Fruit fly (Drosophila melanogaster) whole organism, embryonic: ENCODE results near the gene Indy-2.

Source experiments
- CG10979 ChIP-seq: fragments of 200-800 bp; sonication (Bioruptor generic); optimal IDR thresholded peaks from 2 replicates; lab custom pipeline; 2018; ENCODE audit warnings: missing biosample characterization, mild to moderate bottlenecking, missing genetic modification characterization, moderate library complexity
- CG11504 ChIP-seq: fragments of 200-800 bp; sonication (Bioruptor generic); optimal IDR thresholded peaks from 3 replicates; lab custom pipeline; 2019; ENCODE audit warnings: missing biosample characterization, mild to moderate bottlenecking, missing genetic modification characterization, moderate library complexity
- CG11723 ChIP-seq: fragments of 200-800 bp; sonication (Bioruptor generic); optimal IDR thresholded peaks from 2 replicates; lab custom pipeline; 2017; ENCODE audit warnings: missing biosample characterization, mild to moderate bottlenecking, missing genetic modification characterization
- CG12104 ChIP-seq: fragments of 200-800 bp; sonication (Bioruptor generic); optimal IDR thresholded peaks from 3 replicates; lab custom pipeline; 2016; ENCODE audit warnings: missing biosample characterization, missing genetic modification characterization
- CG15073 ChIP-seq: fragments of 200-800 bp; sonication (Bioruptor generic); optimal IDR thresholded peaks from 2 replicates; lab custom pipeline; 2016; ENCODE audit warnings: missing biosample characterization, missing genetic modification characterization
- CG15479 ChIP-seq: fragments of 200-800 bp; sonication (Bioruptor generic); optimal IDR thresholded peaks from 3 replicates; lab custom pipeline; 2019; ENCODE audit warnings: missing biosample characterization, mild to moderate bottlenecking, missing genetic modification characterization, moderate library complexity
- CG16815 ChIP-seq: fragments of 200-800 bp; sonication (Bioruptor generic); optimal IDR thresholded peaks from 3 replicates; lab custom pipeline; 2017; ENCODE audit warnings: missing biosample characterization, mild to moderate bottlenecking, missing genetic modification characterization
- CG16863 ChIP-seq: fragments of 200-800 bp; sonication (Bioruptor generic); optimal IDR thresholded peaks from 3 replicates; lab custom pipeline; 2016; ENCODE audit warnings: missing biosample characterization, missing genetic modification characterization
- CG17361 ChIP-seq: fragments of 200-800 bp; sonication (Bioruptor generic); IDR thresholded peaks from 3 replicates; pipeline ENCODE4 v1.3.6; 2022; ENCODE audit warnings: missing biosample characterization, missing genetic modification characterization
- CG1792 ChIP-seq: fragments of 200-800 bp; sonication (Bioruptor generic); optimal IDR thresholded peaks from 2 replicates; lab custom pipeline; 2016; ENCODE audit warnings: missing biosample characterization, missing genetic modification characterization
- CG18262 ChIP-seq: fragments of 200-800 bp; optimal IDR thresholded peaks from 3 replicates; lab custom pipeline; 2019; ENCODE audit warnings: missing biosample characterization, mild to moderate bottlenecking, missing genetic modification characterization, moderate library complexity
- CG2120 ChIP-seq: fragments of 200-800 bp; sonication (Bioruptor generic); optimal IDR thresholded peaks from 3 replicates; lab custom pipeline; 2016; ENCODE audit warnings: missing biosample characterization, missing genetic modification characterization
- CG2678 ChIP-seq: fragments of 200-800 bp; sonication (Bioruptor generic); optimal IDR thresholded peaks from 3 replicates; lab custom pipeline; 2019; ENCODE audit warnings: missing biosample characterization, mild to moderate bottlenecking, missing genetic modification characterization, moderate library complexity
- CG2712 ChIP-seq: fragments of 200-800 bp; optimal IDR thresholded peaks from 3 replicates; lab custom pipeline; 2019; ENCODE audit warnings: missing biosample characterization, mild to moderate bottlenecking, missing genetic modification characterization, moderate library complexity
- CG31224 ChIP-seq: fragments of 200-800 bp; sonication (Bioruptor generic); IDR thresholded peaks from 2 replicates; pipeline ENCODE4 v1.3.6; 2022; ENCODE audit warnings: missing biosample characterization, missing genetic modification characterization
- CG31441 ChIP-seq: fragments of 200-800 bp; sonication (Bioruptor generic); IDR thresholded peaks from 2 replicates; pipeline ENCODE4 v1.3.6; 2022; ENCODE audit warnings: missing biosample characterization, missing genetic modification characterization
- CG32532 ChIP-seq: fragments of 200-800 bp; sonication (Bioruptor generic); IDR thresholded peaks from 2 replicates; pipeline ENCODE4 v1.3.6; 2022; ENCODE audit warnings: missing biosample characterization, missing genetic modification characterization
- CG6272 ChIP-seq: fragments of 200-800 bp; sonication (Bioruptor generic); IDR thresholded peaks from 2 replicates; pipeline ENCODE4 v1.3.6; 2022; ENCODE audit warnings: missing biosample characterization, missing genetic modification characterization
- CG7839 ChIP-seq: fragments of 200-800 bp; sonication (Bioruptor generic); optimal IDR thresholded peaks from 3 replicates; lab custom pipeline; 2018; ENCODE audit warnings: missing biosample characterization, mild to moderate bottlenecking, missing genetic modification characterization, moderate library complexity
- CG9437 ChIP-seq: fragments of 200-800 bp; sonication (Bioruptor generic); optimal IDR thresholded peaks from 2 replicates; lab custom pipeline; 2018; ENCODE audit warnings: missing biosample characterization, mild to moderate bottlenecking, missing genetic modification characterization
- CTCF ChIP-seq: fragments of 200-800 bp; sonication (Bioruptor generic); optimal IDR thresholded peaks from 2 replicates; lab custom pipeline; 2017; ENCODE audit warnings: missing biosample characterization, mild to moderate bottlenecking, missing genetic modification characterization, moderate library complexity
- CoRest ChIP-seq: fragments of 200-800 bp; sonication (Bioruptor generic); optimal IDR thresholded peaks from 3 replicates; lab custom pipeline; 2018; ENCODE audit warnings: missing biosample characterization, mild to moderate bottlenecking, missing genetic modification characterization, moderate library complexity
- Dek ChIP-seq: fragments of 200-800 bp; sonication (Bioruptor generic); optimal IDR thresholded peaks from 3 replicates; lab custom pipeline; 2019; ENCODE audit warnings: missing biosample characterization, mild to moderate bottlenecking, missing genetic modification characterization, moderate library complexity
- E2f1 ChIP-seq: fragments of 200-800 bp; sonication (Bioruptor generic); IDR thresholded peaks from 2 replicates; pipeline ENCODE4 v1.3.6; 2022; ENCODE audit warnings: missing biosample characterization, missing genetic modification characterization
- HHEX ChIP-seq: fragments of 200-800 bp; sonication (Bioruptor generic); optimal IDR thresholded peaks from 3 replicates; lab custom pipeline; 2017; ENCODE audit warnings: missing biosample characterization, mild to moderate bottlenecking, missing genetic modification characterization, missing genetic modification reagents
- Hr51 ChIP-seq, 2 experiments: fragments of 200-800 bp; sonication (Bioruptor generic); optimal IDR thresholded peaks; 2 replicates in 1 of 2; 3 replicates in 1 of 2; lab custom pipeline; 2016 to 2018; ENCODE audit warnings: missing biosample characterization in 2 of 2, missing genetic modification characterization in 2 of 2, mild to moderate bottlenecking in 1 of 2, moderate library complexity in 1 of 2
- Kr ChIP-seq: fragments of 200-800 bp; sonication (Bioruptor generic); optimal IDR thresholded peaks from 2 replicates; lab custom pipeline; 2017; ENCODE audit warnings: missing biosample characterization, mild to moderate bottlenecking, missing genetic modification characterization
- Med ChIP-seq: fragments of 200-800 bp; sonication (Bioruptor generic); peaks from one replicate; lab custom pipeline; 2016; ENCODE audit warnings: missing biosample characterization, missing genetic modification characterization, mild to moderate bottlenecking, inconsistent platforms, moderate library complexity
- Oaz ChIP-seq: fragments of 200-800 bp; sonication (Bioruptor generic); IDR thresholded peaks from 2 replicates; pipeline ENCODE4 v1.3.6; 2022; ENCODE audit warnings: missing biosample characterization, missing genetic modification characterization
- Pdp1 ChIP-seq, 2 experiments: fragments of 200-800 bp; sonication (Bioruptor generic); optimal IDR thresholded peaks; 3 replicates each; lab custom pipeline; 2016; ENCODE audit warnings: missing biosample characterization in 2 of 2, missing genetic modification characterization in 2 of 2, mild to moderate bottlenecking in 1 of 2, moderate library complexity in 1 of 2
- Sox100B ChIP-seq: fragments of 200-800 bp; sonication (Bioruptor generic); optimal IDR thresholded peaks from 3 replicates; lab custom pipeline; 2018; ENCODE audit warnings: missing biosample characterization, mild to moderate bottlenecking, missing genetic modification characterization
- Sox102F ChIP-seq: fragments of 200-800 bp; sonication (Bioruptor generic); optimal IDR thresholded peaks from 2 replicates; lab custom pipeline; 2018; ENCODE audit warnings: missing biosample characterization, mild to moderate bottlenecking, missing genetic modification characterization, moderate library complexity
- TFAM ChIP-seq: fragments of 200-800 bp; sonication (Bioruptor generic); optimal IDR thresholded peaks from 2 replicates; lab custom pipeline; 2017; ENCODE audit warnings: missing biosample characterization, missing genetic modification characterization, inconsistent platforms
- ato ChIP-seq: fragments of 200-800 bp; sonication (Bioruptor generic); IDR thresholded peaks from 2 replicates; pipeline ENCODE4 v1.3.6; 2022; ENCODE audit warnings: missing biosample characterization, missing genetic modification characterization; ENCODE audit not compliant: partially characterized antibody
- chif ChIP-seq, 2 experiments: fragments of 200-800 bp; sonication (Bioruptor generic); optimal IDR thresholded peaks; 3 replicates each; lab custom pipeline; 2016; ENCODE audit warnings: missing biosample characterization in 2 of 2, missing genetic modification characterization in 2 of 2
- chm ChIP-seq: fragments of 200-800 bp; sonication (Bioruptor generic); IDR thresholded peaks from 2 replicates; pipeline ENCODE4 v1.3.6; 2022; ENCODE audit warnings: missing biosample characterization, missing genetic modification characterization
- dmrt99B ChIP-seq: fragments of 200-800 bp; sonication (Bioruptor generic); optimal IDR thresholded peaks from 2 replicates; lab custom pipeline; 2018; ENCODE audit warnings: missing biosample characterization, mild to moderate bottlenecking, missing genetic modification characterization, moderate library complexity
- dysf ChIP-seq: fragments of 200-800 bp; sonication (Bioruptor generic); IDR thresholded peaks from 3 replicates; pipeline ENCODE4 v1.3.6; 2022; ENCODE audit warnings: missing biosample characterization, missing genetic modification characterization
- gem ChIP-seq: fragments of 200-800 bp; sonication (Bioruptor generic); optimal IDR thresholded peaks from 2 replicates; lab custom pipeline; 2019; ENCODE audit warnings: missing biosample characterization, mild to moderate bottlenecking, missing genetic modification characterization, moderate library complexity
- grau ChIP-seq: fragments of 200-800 bp; optimal IDR thresholded peaks from 3 replicates; lab custom pipeline; 2019; ENCODE audit warnings: missing biosample characterization, mild to moderate bottlenecking, missing genetic modification characterization, moderate library complexity
- gsb-n ChIP-seq: fragments of 200-800 bp; sonication (Bioruptor generic); optimal IDR thresholded peaks from 3 replicates; lab custom pipeline; 2018; ENCODE audit warnings: missing biosample characterization, mild to moderate bottlenecking, missing genetic modification characterization
- hkb ChIP-seq, 2 experiments: fragments of 200-800 bp in 1 of 2; fragments of >200 bp in 1 of 2; sonication (Bioruptor generic) in 1 of 2; IDR thresholded peaks in 1 of 2; optimal IDR thresholded peaks in 1 of 2; 2 replicates each; pipeline versions ENCODE4 v1.3.6 to Lab custom; 2017 to 2022; ENCODE audit warnings: missing biosample characterization in 1 of 2, missing genetic modification characterization in 1 of 2
- nmo ChIP-seq: fragments of 200-800 bp; sonication (Bioruptor generic); optimal IDR thresholded peaks from 2 replicates; lab custom pipeline; 2018; ENCODE audit warnings: missing biosample characterization, mild to moderate bottlenecking, missing genetic modification characterization, moderate library complexity
- onecut ChIP-seq: fragments of 200-800 bp; sonication (Bioruptor generic); IDR thresholded peaks from 2 replicates; pipeline ENCODE4 v1.3.6; 2022; ENCODE audit warnings: missing biosample characterization, missing genetic modification characterization
- prd ChIP-seq, 3 experiments: fragments of >200 bp in 2 of 3; fragments of 200-800 bp in 1 of 3; sonication (Bioruptor generic) in 1 of 3; optimal IDR thresholded peaks in 2 of 3; IDR thresholded peaks in 1 of 3; 2 replicates in 2 of 3; 3 replicates in 1 of 3; pipeline versions ENCODE4 v1.3.6 to Lab custom; 2017 to 2022; ENCODE audit warnings: missing biosample characterization in 1 of 3, missing genetic modification characterization in 1 of 3
- row ChIP-seq: fragments of 200-800 bp; sonication (Bioruptor generic); IDR thresholded peaks from 3 replicates; pipeline ENCODE4 v1.3.6; 2022; ENCODE audit warnings: missing biosample characterization, missing genetic modification characterization
- sug ChIP-seq: fragments of 200-800 bp; optimal IDR thresholded peaks from 2 replicates; lab custom pipeline; 2019; ENCODE audit warnings: missing biosample characterization, mild to moderate bottlenecking, missing genetic modification characterization, moderate library complexity
- trem ChIP-seq: fragments of 200-800 bp; optimal IDR thresholded peaks from 3 replicates; lab custom pipeline; 2019; ENCODE audit warnings: missing biosample characterization, mild to moderate bottlenecking, missing genetic modification characterization, moderate library complexity

Gene Indy-2

DNA sequence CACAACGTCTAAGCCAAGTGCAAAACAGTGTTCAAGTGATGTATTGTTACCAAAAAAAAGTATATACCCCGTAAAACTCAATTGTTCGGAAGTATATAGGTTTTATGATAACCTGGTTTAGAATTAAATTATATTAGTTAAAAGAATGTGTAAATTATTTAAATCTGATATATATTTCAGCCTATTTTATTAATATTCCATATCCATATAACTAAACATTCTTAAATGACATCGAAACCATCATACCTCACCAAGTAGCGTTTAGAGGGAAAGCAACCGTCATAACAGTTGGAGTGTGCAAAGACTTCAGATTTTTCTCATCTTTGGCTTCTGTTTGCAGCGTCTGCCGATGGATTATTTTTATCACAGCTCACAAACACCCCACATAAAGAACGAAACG is 43.1 kb upstream of the Indy-2 start (continued):
- TF ChIP-seq gsb-n (tag; lab: Kevin White, UChicago) (peak; percentile 90), Kr (GFP tag; lab: Kevin White, UChicago) (no peak), CTCF (no peak), chm (GFP tag; lab: Robert Waterston, UW) (peak; percentile 61; the same call in 1 of the 2 replicates), CG15479 (peak; percentile 38), CG11723 (GFP tag; lab: Kevin White, UChicago) (peak; percentile 8), Dek (peak; percentile 73), CG7839 (tag; lab: Kevin White, UChicago) (peak; percentile 89), hkb (optimal IDR thresholded peaks at IDR 0.05; lab: Kevin White, UChicago) (no peak), hkb (GFP tag; IDR thresholded peaks at IDR 0.05; lab: Robert Waterston, UW) (peak; percentile 84), TFAM (GFP tag; lab: Kevin White, UChicago) (no peak), E2f1 (GFP tag; lab: Robert Waterston, UW) (peak; percentile 80), CG2120 (GFP tag; lab: Kevin White, UChicago) (peak; percentile 63), HHEX (peak; percentile 64), CG17361 (GFP tag; lab: Robert Waterston, UW) (peak; percentile 82), CG16815 (GFP tag; lab: Kevin White, UChicago) (peak; percentile 69), Oaz (peak; percentile 60; the same call in 1 of the 2 replicates), chif (GFP tag; optimal IDR thresholded peaks at IDR 0.05; lab: Kevin White, UChicago) (peak; percentile 13 to 23), CG16863 (GFP tag; lab: Kevin White, UChicago) (no peak), ato (GFP tag; lab: Robert Waterston, UW) (no peak), CG31224 (GFP tag; lab: Robert Waterston, UW) (peak; percentile 62), CG6272 (peak; percentile 57; the same call in 1 of the 2 replicates), CG1792 (GFP tag; lab: Kevin White, UChicago) (no peak), grau (tag; lab: Kevin White, UChicago) (peak; percentile 87), CG11504 (tag; lab: Kevin White, UChicago) (peak; percentile 90), Sox102F (GFP tag; lab: Kevin White, UChicago) (peak; percentile 92), Pdp1 (GFP tag; optimal IDR thresholded peaks at IDR 0.05; lab: Kevin White, UChicago) (peak in 1 of 2 experiments; percentile 26)

DNA sequence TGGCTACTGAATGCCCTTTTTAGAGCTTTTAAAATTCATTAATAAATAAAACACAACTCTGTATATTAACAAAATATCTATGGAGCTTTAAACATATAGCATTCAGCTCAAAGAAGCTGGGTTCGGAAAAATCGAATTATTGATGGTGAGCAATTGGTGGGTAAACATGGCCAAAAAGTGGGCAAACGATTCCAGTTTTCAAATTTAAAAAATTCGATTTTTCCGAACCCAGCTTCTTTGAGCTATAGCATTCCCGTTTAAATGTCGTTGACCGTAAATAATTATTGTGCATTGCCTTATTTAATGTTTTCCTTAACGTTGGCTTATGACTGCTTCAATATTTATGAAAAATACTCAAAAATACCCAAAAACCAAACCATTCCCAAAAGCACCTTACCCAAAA is 41.0 kb upstream of the Indy-2 start:
- TF ChIP-seq grau (tag; lab: Kevin White, UChicago), result peak; percentile 9
- TF ChIP-seq CG15073 (GFP tag; lab: Kevin White, UChicago), result no peak
- TF ChIP-seq nmo (GFP tag; lab: Kevin White, UChicago), result peak; percentile 18
- no peak for TF ChIP-seq sug (tag; lab: Kevin White, UChicago)
- TF ChIP-seq CG31441, result peak; percentile 38; the same call in 1 of the 2 replicates
- TF ChIP-seq CG18262 (tag; lab: Kevin White, UChicago), result peak; percentile 45
- peak; percentile 73 for TF ChIP-seq Med (GFP tag; lab: Kevin White, UChicago)
- peak in 1 of 2 experiments; percentile 33 for TF ChIP-seq Hr51 (GFP tag; optimal IDR thresholded peaks at IDR 0.05; lab: Kevin White, UChicago)
- TF ChIP-seq CG17361 (GFP tag; lab: Robert Waterston, UW), result peak; percentile 57; the same call in 2 of the 3 replicates
- peak; percentile 42 for TF ChIP-seq CG2712 (tag; lab: Kevin White, UChicago)
- peak; percentile 56 for TF ChIP-seq Sox100B (GFP tag; lab: Kevin White, UChicago)
- no peak for TF ChIP-seq prd (optimal IDR thresholded peaks at IDR 0.05; lab: Kevin White, UChicago)
- TF ChIP-seq prd (GFP tag; IDR thresholded peaks at IDR 0.05; lab: Robert Waterston, UW), result peak; percentile 15; the same call in 1 of the 3 replicates
- peak; percentile 44 for TF ChIP-seq gem (tag; lab: Kevin White, UChicago)
- TF ChIP-seq CG10979 (tag; lab: Kevin White, UChicago), result peak; percentile 30
- TF ChIP-seq CG9437 (GFP tag; lab: Kevin White, UChicago), result peak; percentile 15
- TF ChIP-seq CG2120 (GFP tag; lab: Kevin White, UChicago), result peak; percentile 11
- no peak for TF ChIP-seq onecut
- no peak for TF ChIP-seq trem (tag; lab: Kevin White, UChicago)
- 0 out of 3 replicates have a peak, but pooled peaks have one; percentile 21 for TF ChIP-seq dysf
- peak; percentile 45 for TF ChIP-seq CG11504 (tag; lab: Kevin White, UChicago)
- TF ChIP-seq Pdp1 (GFP tag; optimal IDR thresholded peaks at IDR 0.05; lab: Kevin White, UChicago), result peak in 1 of 2 experiments; percentile 8
- TF ChIP-seq row, result peak; percentile 57; the same call in 2 of the 3 replicates
- TF ChIP-seq dmrt99B (tag; lab: Kevin White, UChicago), result peak; percentile 11
- no peak for TF ChIP-seq CG12104 (GFP tag; lab: Kevin White, UChicago)
- peak; percentile 20 for TF ChIP-seq CG2678 (tag; lab: Kevin White, UChicago)
- TF ChIP-seq CoRest (tag; lab: Kevin White, UChicago), result peak; percentile 50
- TF ChIP-seq CG32532 (GFP tag; lab: Robert Waterston, UW), result peak; percentile 24; the same call in 1 of the 2 replicates
